Fruit fly (Drosophila melanogaster) whole organism, wandering third instar larva: ENCODE measurements around the gene CG14929.

Experiments used
- CG32264 ChIP-seq: fragments of 200-800 bp; sonication (Bioruptor generic); optimal IDR thresholded peaks from 2 replicates; lab custom pipeline; 2016; ENCODE audit warnings: missing biosample characterization, missing genetic modification characterization
- Dfd ChIP-seq: fragments of >200 bp; optimal IDR thresholded peaks from 2 replicates; lab custom pipeline; 2017; ENCODE audit warnings: missing biosample characterization, missing genetic modification characterization
- Dif ChIP-seq: fragments of 200-275, 200-300 bp; sonication (Bioruptor generic); optimal IDR thresholded peaks from 2 replicates; lab custom pipeline; 2018; ENCODE audit warnings: missing biosample characterization, missing genetic modification characterization; ENCODE audit not compliant: partially characterized antibody
- GATAd ChIP-seq: sonication (Bioruptor generic); optimal IDR thresholded peaks from 2 replicates; lab custom pipeline; 2016; ENCODE audit warnings: missing biosample characterization, missing genetic modification characterization
- HLH106 ChIP-seq: fragments of 200-800 bp; optimal IDR thresholded peaks from 3 replicates; lab custom pipeline; 2019; ENCODE audit warnings: missing biosample characterization, mild to moderate bottlenecking, missing genetic modification characterization, moderate library complexity
- Hnf4 ChIP-seq: fragments of 200-800 bp; sonication (Bioruptor generic); optimal IDR thresholded peaks from 2 replicates; lab custom pipeline; 2016; ENCODE audit warnings: missing biosample characterization, mild to moderate bottlenecking, missing genetic modification characterization
- Hr78 ChIP-seq: fragments of >200 bp; optimal IDR thresholded peaks from 2 replicates; lab custom pipeline; 2017; ENCODE audit warnings: missing biosample characterization, missing genetic modification characterization
- Hr83 ChIP-seq: fragments of 200-300 bp; sonication (Bioruptor generic); optimal IDR thresholded peaks from 2 replicates; lab custom pipeline; 2016; ENCODE audit warnings: missing biosample characterization, mild to moderate bottlenecking, missing genetic modification characterization, moderate library complexity; ENCODE audit not compliant: poor library complexity, severe bottlenecking
- Jra ChIP-seq: sonication (Bioruptor generic); optimal IDR thresholded peaks from 2 replicates; lab custom pipeline; 2016; ENCODE audit warnings: missing biosample characterization, missing genetic modification characterization
- Mio ChIP-seq: sonication (Bioruptor generic); optimal IDR thresholded peaks from 2 replicates; lab custom pipeline; 2016; ENCODE audit warnings: missing biosample characterization, missing genetic modification characterization
- Myc ChIP-seq: fragments of >200 bp; optimal IDR thresholded peaks from 2 replicates; lab custom pipeline; 2017
- N ChIP-seq: fragments of >200 bp; optimal IDR thresholded peaks from 2 replicates; lab custom pipeline; 2018; ENCODE audit warnings: missing biosample characterization, missing external identifiers, missing genetic modification characterization
- OdsH ChIP-seq: fragments of 200-800 bp; sonication (Bioruptor generic); optimal IDR thresholded peaks from 2 replicates; lab custom pipeline; 2016; ENCODE audit warnings: missing biosample characterization, mild to moderate bottlenecking, missing genetic modification characterization
- Rel ChIP-seq, 2 experiments: fragments of 200-800 bp; sonication (Bioruptor generic) in 1 of 2; optimal IDR thresholded peaks; 2 replicates in 1 of 2; 3 replicates in 1 of 2; lab custom pipeline; 2016 to 2019; ENCODE audit warnings: mild to moderate bottlenecking in 2 of 2, missing biosample characterization in 2 of 2, missing genetic modification characterization in 2 of 2, moderate library complexity in 1 of 2
- Sp1 ChIP-seq: fragments of 200-800 bp; sonication (Bioruptor generic); optimal IDR thresholded peaks from 3 replicates; lab custom pipeline; 2019; ENCODE audit warnings: missing biosample characterization, mild to moderate bottlenecking, missing genetic modification characterization, moderate library complexity
- br ChIP-seq: fragments of 200-800 bp; sonication (Bioruptor generic); optimal IDR thresholded peaks from 2 replicates; lab custom pipeline; 2016; ENCODE audit warnings: missing biosample characterization, missing genetic modification characterization
- brk ChIP-seq: fragments of 200-800 bp; sonication (Bioruptor generic); optimal IDR thresholded peaks from 2 replicates; lab custom pipeline; 2016; ENCODE audit warnings: missing biosample characterization, mild to moderate bottlenecking, missing genetic modification characterization
- dmrt93B ChIP-seq: fragments of 200-800 bp; sonication (Bioruptor generic); optimal IDR thresholded peaks from 2 replicates; lab custom pipeline; 2018; ENCODE audit warnings: missing biosample characterization, mild to moderate bottlenecking, missing genetic modification characterization
- ey ChIP-seq: fragments of 200-800 bp; sonication (Bioruptor generic); optimal IDR thresholded peaks from 2 replicates; lab custom pipeline; 2016; ENCODE audit warnings: missing biosample characterization, missing genetic modification characterization
- foxo ChIP-seq, 2 experiments: fragments of 200-800 bp; sonication (Bioruptor generic); optimal IDR thresholded peaks; 2 replicates in 1 of 2; 3 replicates in 1 of 2; lab custom pipeline; 2016 to 2017; ENCODE audit warnings: missing biosample characterization in 2 of 2, missing genetic modification characterization in 2 of 2
- fru ChIP-seq: fragments of 200-800 bp; sonication (Bioruptor generic); optimal IDR thresholded peaks from 3 replicates; lab custom pipeline; 2016; ENCODE audit warnings: missing biosample characterization, mild to moderate bottlenecking, missing genetic modification characterization
- h ChIP-seq: fragments of 200-800 bp; sonication (Bioruptor generic); optimal IDR thresholded peaks from 3 replicates; lab custom pipeline; 2016; ENCODE audit warnings: missing biosample characterization, mild to moderate bottlenecking, missing genetic modification characterization
- jim ChIP-seq: fragments of 175-275, 200-325 bp; sonication (Bioruptor generic); optimal IDR thresholded peaks from 2 replicates; lab custom pipeline; 2016; ENCODE audit warnings: missing biosample characterization, mild to moderate bottlenecking, missing genetic modification characterization
- pan ChIP-seq: fragments of >200 bp; optimal IDR thresholded peaks from 2 replicates; lab custom pipeline; 2017
- psq ChIP-seq: fragments of 200-800 bp; sonication (Bioruptor generic); optimal IDR thresholded peaks from 3 replicates; lab custom pipeline; 2017; ENCODE audit warnings: missing biosample characterization, mild to moderate bottlenecking, missing genetic modification characterization, moderate library complexity
- rgr ChIP-seq: fragments of 200-800 bp; sonication (Bioruptor generic); optimal IDR thresholded peaks from 3 replicates; lab custom pipeline; 2016; ENCODE audit warnings: missing biosample characterization, mild to moderate bottlenecking, missing genetic modification characterization
- sage ChIP-seq: fragments of 200-800 bp; sonication (Bioruptor generic); optimal IDR thresholded peaks from 2 replicates; lab custom pipeline; 2016; ENCODE audit warnings: missing biosample characterization, mild to moderate bottlenecking, missing genetic modification characterization
- tai ChIP-seq: sonication (Bioruptor generic); optimal IDR thresholded peaks from 2 replicates; lab custom pipeline; 2016; ENCODE audit warnings: missing biosample characterization, missing genetic modification characterization

CG14929 gene

dm6 chr2L:11528129-11528589 is 8.5 kb downstream of the CG14929 start, which contains the start of gene CG31705:
Gene CG31705 (minus strand): TSS chr2L:11528205.
- TF ChIP-seq Rel (GFP tag; optimal IDR thresholded peaks at IDR 0.05; lab: Kevin White, UChicago) (no peak), Rel (tag; optimal IDR thresholded peaks at IDR 0.05; lab: Kevin White, UChicago) (peak; percentile 34), rgr (GFP tag; lab: Kevin White, UChicago) (peak; percentile 51), OdsH (GFP tag; lab: Kevin White, UChicago) (peak; percentile 49), psq (GFP tag; lab: Kevin White, UChicago) (peak; percentile 60), ey (GFP tag; lab: Kevin White, UChicago) (no peak), fru (peak; percentile 13), br (GFP tag; lab: Kevin White, UChicago) (peak; percentile 4), h (GFP tag; lab: Kevin White, UChicago) (peak; percentile 12), Sp1 (GFP tag; lab: Kevin White, UChicago) (peak; percentile 70), foxo (GFP tag; optimal IDR thresholded peaks at IDR 0.05; lab: Kevin White, UChicago) (peak in 1 of 2 experiments; percentile 52), N (GFP tag; lab: Kevin White, UChicago) (no peak), dmrt93B (GFP tag; lab: Kevin White, UChicago) (peak; percentile 69), Dif (GFP tag; lab: Kevin White, UChicago) (peak; percentile 23), HLH106 (tag; lab: Kevin White, UChicago) (peak; percentile 64), Dfd (GFP tag; lab: Kevin White, UChicago) (peak; percentile 51), Jra (GFP tag; lab: Kevin White, UChicago) (no peak), Hr78 (GFP tag; lab: Kevin White, UChicago) (no peak)

- no peak for TF ChIP-seq pan (lab: Kevin White, UChicago)
- no peak for TF ChIP-seq tai (GFP tag; lab: Kevin White, UChicago)
Measured at dm6 chr2L:11530952-11531351, 11.3 kb downstream of the CG14929 start, which contains the start of gene CG31706. Gene CG31706 (minus strand): TSS chr2L:11531052.

dm6 chr2L:11531520-11531919 is 11.9 kb downstream of the CG14929 start, which contains the start of gene CG34162:
Gene CG34162 (plus strand): TSS chr2L:11531820.
- no peak for TF ChIP-seq fru
- no peak for TF ChIP-seq N (GFP tag; lab: Kevin White, UChicago)
- TF ChIP-seq Hnf4 (GFP tag; lab: Kevin White, UChicago): no peak
- no peak for TF ChIP-seq Sp1 (GFP tag; lab: Kevin White, UChicago)

- no peak for TF ChIP-seq Hr83
- TF ChIP-seq sage (GFP tag; lab: Kevin White, UChicago): no peak
- TF ChIP-seq foxo (GFP tag; optimal IDR thresholded peaks at IDR 0.05; lab: Kevin White, UChicago): no peak
- no peak for TF ChIP-seq GATAd (GFP tag; lab: Kevin White, UChicago)
- TF ChIP-seq Dif (GFP tag; lab: Kevin White, UChicago): no peak
- no peak for TF ChIP-seq brk (GFP tag; lab: Kevin White, UChicago)
- TF ChIP-seq, all 38 proteins: peak for 0
Measured at dm6 chr2L:11535845-11536244, 16.2 kb downstream of the CG14929 start, which contains the start of gene CG43438. Gene CG43438 (plus strand): TSS chr2L:11536145.

- TF ChIP-seq HLH106 (tag; lab: Kevin White, UChicago): no peak
- no peak for TF ChIP-seq Mio (GFP tag; lab: Kevin White, UChicago)
- no peak for TF ChIP-seq jim (GFP tag; lab: Kevin White, UChicago)
- TF ChIP-seq Sp1 (GFP tag; lab: Kevin White, UChicago): no peak
- TF ChIP-seq Myc (lab: Kevin White, UChicago): no peak
- no peak for TF ChIP-seq Jra (GFP tag; lab: Kevin White, UChicago)
- TF ChIP-seq h (GFP tag; lab: Kevin White, UChicago): no peak
- TF ChIP-seq rgr (GFP tag; lab: Kevin White, UChicago): no peak
- TF ChIP-seq CG32264 (GFP tag; lab: Kevin White, UChicago): no peak
- TF ChIP-seq dmrt93B (GFP tag; lab: Kevin White, UChicago): no peak
- no peak for TF ChIP-seq Hnf4 (GFP tag; lab: Kevin White, UChicago)
- no peak for TF ChIP-seq N (GFP tag; lab: Kevin White, UChicago)
- TF ChIP-seq fru: no peak
- TF ChIP-seq psq (GFP tag; lab: Kevin White, UChicago): no peak
- TF ChIP-seq brk (GFP tag; lab: Kevin White, UChicago): no peak
Measured at dm6 chr2L:11553825-11554224, 34.2 kb downstream of the CG14929 start.
